Fruit fly (Drosophila melanogaster) whole organism, embryonic: ENCODE data around the gene CG7362.

Experiments
- ATbp ChIP-seq: fragments of 200-800 bp; sonication (Bioruptor generic); optimal IDR thresholded peaks from 2 replicates; lab custom pipeline; 2017; ENCODE audit warnings: missing biosample characterization, mild to moderate bottlenecking, missing genetic modification characterization, missing genetic modification reagents
- Blimp-1 ChIP-seq: fragments of 200-800 bp; sonication (Bioruptor generic); optimal IDR thresholded peaks from 3 replicates; lab custom pipeline; 2018; ENCODE audit warnings: missing biosample characterization, missing genetic modification characterization, mild to moderate bottlenecking, moderate library complexity, missing genetic modification reagents
- CG10321 ChIP-seq: fragments of 200-800 bp; sonication (Bioruptor generic); IDR thresholded peaks from 2 replicates; pipeline ENCODE4 v1.3.6; 2022; ENCODE audit warnings: missing biosample characterization, missing genetic modification characterization
- CG11093 ChIP-seq: fragments of 200-800 bp; sonication (Bioruptor generic); IDR thresholded peaks from 3 replicates; pipeline ENCODE4 v1.3.6; 2022; ENCODE audit warnings: missing biosample characterization, missing genetic modification characterization
- CG11398 ChIP-seq: fragments of 200-800 bp; sonication (Bioruptor generic); optimal IDR thresholded peaks from 2 replicates; lab custom pipeline; 2016; ENCODE audit warnings: missing biosample characterization, missing genetic modification characterization
- CG12942 ChIP-seq: fragments of 200-800 bp; sonication (Bioruptor generic); optimal IDR thresholded peaks from 3 replicates; lab custom pipeline; 2016; ENCODE audit warnings: missing biosample characterization, missing genetic modification characterization
- CG14014 ChIP-seq: fragments of 200-800 bp; sonication (Bioruptor generic); IDR thresholded peaks from 2 replicates; pipeline ENCODE4 v1.3.6; 2022; ENCODE audit warnings: missing biosample characterization, missing genetic modification characterization
- CG14860 ChIP-seq: fragments of 200-800 bp; sonication (Bioruptor generic); IDR thresholded peaks from 3 replicates; pipeline ENCODE4 v1.3.6; 2022; ENCODE audit warnings: missing biosample characterization, missing genetic modification characterization; ENCODE audit not compliant: partially characterized antibody
- CG17328 ChIP-seq: fragments of 200-800 bp; sonication (Bioruptor generic); IDR thresholded peaks from 2 replicates; pipeline ENCODE4 v1.3.6; 2022; ENCODE audit warnings: missing biosample characterization, missing genetic modification characterization
- CG18599 ChIP-seq: fragments of 200-800 bp; sonication (Bioruptor generic); optimal IDR thresholded peaks from 3 replicates; lab custom pipeline; 2017; ENCODE audit warnings: missing biosample characterization, missing genetic modification characterization, mild to moderate bottlenecking, moderate library complexity, missing genetic modification reagents
- CG2678 ChIP-seq: fragments of 200-800 bp; sonication (Bioruptor generic); optimal IDR thresholded peaks from 3 replicates; lab custom pipeline; 2019; ENCODE audit warnings: missing biosample characterization, mild to moderate bottlenecking, missing genetic modification characterization, moderate library complexity
- CG33557 ChIP-seq: fragments of 200-800 bp; sonication (Bioruptor generic); optimal IDR thresholded peaks from 2 replicates; lab custom pipeline; 2019; ENCODE audit warnings: missing biosample characterization, mild to moderate bottlenecking, missing genetic modification characterization, moderate library complexity
- CG3995 ChIP-seq: fragments of 200-800 bp; sonication (Bioruptor generic); optimal IDR thresholded peaks from 3 replicates; lab custom pipeline; 2016; ENCODE audit warnings: missing biosample characterization, missing genetic modification characterization
- CG4820 ChIP-seq: fragments of 200-800 bp; sonication (Bioruptor generic); optimal IDR thresholded peaks from 3 replicates; lab custom pipeline; 2016; ENCODE audit warnings: missing biosample characterization, missing genetic modification characterization
- CG5180 ChIP-seq: fragments of 200-800 bp; sonication (Bioruptor generic); optimal IDR thresholded peaks from 3 replicates; lab custom pipeline; 2017; ENCODE audit warnings: missing biosample characterization, missing genetic modification characterization, mild to moderate bottlenecking, moderate library complexity, missing genetic modification reagents
- CG7987 ChIP-seq: fragments of 200-800 bp; sonication (Bioruptor generic); optimal IDR thresholded peaks from 2 replicates; lab custom pipeline; 2018; ENCODE audit warnings: missing biosample characterization, mild to moderate bottlenecking, missing genetic modification characterization, moderate library complexity
- CG9215 ChIP-seq: fragments of 200-800 bp; sonication (Bioruptor generic); IDR thresholded peaks from 2 replicates; pipeline ENCODE4 v1.3.6; 2022; ENCODE audit warnings: missing biosample characterization, missing genetic modification characterization
- CG9932 ChIP-seq: fragments of 200-800 bp; sonication (Bioruptor generic); IDR thresholded peaks from 2 replicates; pipeline ENCODE4 v1.3.6; 2022; ENCODE audit warnings: missing biosample characterization, missing genetic modification characterization
- Dip3 ChIP-seq: fragments of 200-800 bp; sonication (Bioruptor generic); optimal IDR thresholded peaks from 3 replicates; lab custom pipeline; 2016; ENCODE audit warnings: missing biosample characterization, missing genetic modification characterization
- Doc2 ChIP-seq: fragments of 200-800 bp; sonication (Bioruptor generic); IDR thresholded peaks from 2 replicates; pipeline ENCODE4 v1.3.6; 2022; ENCODE audit warnings: missing biosample characterization, missing genetic modification characterization
- Eip74EF ChIP-seq, 2 experiments: fragments of 200-800 bp in 1 of 2; fragments of >200 bp in 1 of 2; sonication (Bioruptor generic) in 1 of 2; optimal IDR thresholded peaks; 2 replicates each; lab custom pipeline; 2017 to 2019; ENCODE audit warnings: missing biosample characterization in 2 of 2, missing genetic modification characterization in 2 of 2, mild to moderate bottlenecking in 1 of 2, moderate library complexity in 1 of 2
- Fer2 ChIP-seq: fragments of 200-800 bp; sonication (Bioruptor generic); optimal IDR thresholded peaks from 2 replicates; lab custom pipeline; 2018; ENCODE audit warnings: missing biosample characterization, mild to moderate bottlenecking, missing genetic modification characterization, moderate library complexity
- Hr51 ChIP-seq, 2 experiments: fragments of 200-800 bp; sonication (Bioruptor generic); optimal IDR thresholded peaks; 2 replicates in 1 of 2; 3 replicates in 1 of 2; lab custom pipeline; 2016 to 2018; ENCODE audit warnings: missing biosample characterization in 2 of 2, missing genetic modification characterization in 2 of 2, mild to moderate bottlenecking in 1 of 2, moderate library complexity in 1 of 2
- Med ChIP-seq: fragments of 200-800 bp; sonication (Bioruptor generic); peaks from one replicate; lab custom pipeline; 2016; ENCODE audit warnings: missing biosample characterization, missing genetic modification characterization, mild to moderate bottlenecking, inconsistent platforms, moderate library complexity
- Nf-YC ChIP-seq: fragments of 200-800 bp; optimal IDR thresholded peaks from 3 replicates; lab custom pipeline; 2019; ENCODE audit warnings: missing biosample characterization, mild to moderate bottlenecking, missing genetic modification characterization, moderate library complexity
- TFAM ChIP-seq: fragments of 200-800 bp; sonication (Bioruptor generic); optimal IDR thresholded peaks from 2 replicates; lab custom pipeline; 2017; ENCODE audit warnings: missing biosample characterization, missing genetic modification characterization, inconsistent platforms
- al ChIP-seq: fragments of 200-800 bp; sonication (Bioruptor generic); IDR thresholded peaks from 2 replicates; pipeline ENCODE4 v1.3.6; 2022; ENCODE audit warnings: missing biosample characterization, missing genetic modification characterization
- aop ChIP-seq: fragments of 200-800 bp; sonication (Bioruptor generic); IDR thresholded peaks from 2 replicates; pipeline ENCODE4 v1.3.6; 2022; ENCODE audit warnings: missing biosample characterization, missing genetic modification characterization
- ara ChIP-seq: fragments of 200-800 bp; sonication (Bioruptor generic); IDR thresholded peaks from 2 replicates; pipeline ENCODE4 v1.3.6; 2022; ENCODE audit warnings: missing biosample characterization, missing genetic modification characterization
- bcd ChIP-seq: fragments of 200-800 bp; sonication (Bioruptor generic); optimal IDR thresholded peaks from 2 replicates; lab custom pipeline; 2017; ENCODE audit warnings: missing biosample characterization, mild to moderate bottlenecking, missing genetic modification characterization
- chinmo ChIP-seq: fragments of 200-800 bp; sonication (Bioruptor generic); IDR thresholded peaks from 4 replicates; pipeline ENCODE4 v1.3.6; 2022; ENCODE audit warnings: missing biosample characterization, missing genetic modification characterization; ENCODE audit not compliant: partially characterized antibody
- esg ChIP-seq: fragments of 200-800 bp; sonication (Bioruptor generic); conservative IDR thresholded peaks from 2 replicates; pipeline ENCODE4 v1.3.6; 2022; ENCODE audit warnings: missing biosample characterization, missing genetic modification characterization
- eve ChIP-seq, 2 experiments: fragments of >200 bp; optimal IDR thresholded peaks; 2 replicates each; lab custom pipeline; 2017; ENCODE audit warnings: missing biosample characterization in 2 of 2, missing genetic modification characterization in 2 of 2
- inv ChIP-seq: fragments of 200-800 bp; sonication (Bioruptor generic); IDR thresholded peaks from 2 replicates; pipeline ENCODE4 v1.3.6; 2022; ENCODE audit warnings: missing biosample characterization, missing genetic modification characterization; ENCODE audit not compliant: partially characterized antibody
- knrl ChIP-seq: fragments of 200-800 bp; sonication (Bioruptor generic); IDR thresholded peaks from 3 replicates; pipeline ENCODE4 v1.3.6; 2022; ENCODE audit warnings: missing biosample characterization, missing genetic modification characterization; ENCODE audit not compliant: partially characterized antibody
- luna ChIP-seq: fragments of 200-800 bp; sonication (Bioruptor generic); optimal IDR thresholded peaks from 2 replicates; lab custom pipeline; 2016; ENCODE audit warnings: missing biosample characterization, missing genetic modification characterization
- mam ChIP-seq: fragments of 200-800 bp; sonication (Bioruptor generic); optimal IDR thresholded peaks from 3 replicates; lab custom pipeline; 2016; ENCODE audit warnings: missing biosample characterization, missing genetic modification characterization
- nerfin-2 ChIP-seq: fragments of 200-800 bp; sonication (Bioruptor generic); IDR thresholded peaks from 2 replicates; pipeline ENCODE4 v1.3.6; 2022; ENCODE audit warnings: missing biosample characterization, missing genetic modification characterization; ENCODE audit not compliant: partially characterized antibody
- onecut ChIP-seq: fragments of 200-800 bp; sonication (Bioruptor generic); IDR thresholded peaks from 2 replicates; pipeline ENCODE4 v1.3.6; 2022; ENCODE audit warnings: missing biosample characterization, missing genetic modification characterization
- otp ChIP-seq: fragments of 200-800 bp; sonication (Bioruptor generic); IDR thresholded peaks from 3 replicates; pipeline ENCODE4, ENCODE4 v1.3.6; 2022; ENCODE audit warnings: missing biosample characterization, missing genetic modification characterization
- pb ChIP-seq: fragments of 200-800 bp; sonication (Bioruptor generic); optimal IDR thresholded peaks from 3 replicates; lab custom pipeline; 2016; ENCODE audit warnings: missing biosample characterization, missing genetic modification characterization
- prd ChIP-seq, 3 experiments: fragments of >200 bp in 2 of 3; fragments of 200-800 bp in 1 of 3; sonication (Bioruptor generic) in 1 of 3; optimal IDR thresholded peaks in 2 of 3; IDR thresholded peaks in 1 of 3; 2 replicates in 2 of 3; 3 replicates in 1 of 3; pipeline versions ENCODE4 v1.3.6 to Lab custom; 2017 to 2022; ENCODE audit warnings: missing biosample characterization in 1 of 3, missing genetic modification characterization in 1 of 3
- sc ChIP-seq, 3 experiments: fragments of >200 bp in 2 of 3; fragments of 200-800 bp in 1 of 3; sonication (Bioruptor generic) in 1 of 3; optimal IDR thresholded peaks; 2 replicates in 2 of 3; 3 replicates in 1 of 3; lab custom pipeline; 2017; ENCODE audit warnings: mild to moderate bottlenecking in 1 of 3, missing biosample characterization in 1 of 3, missing genetic modification characterization in 1 of 3, missing genetic modification reagents in 1 of 3
- sisA ChIP-seq: fragments of 200-800 bp; sonication (Bioruptor generic); IDR thresholded peaks from 2 replicates; pipeline ENCODE4 v1.3.6; 2022; ENCODE audit warnings: missing biosample characterization, missing genetic modification characterization
- stc ChIP-seq: fragments of 200-800 bp; sonication (Bioruptor generic); IDR thresholded peaks from 2 replicates; pipeline ENCODE4 v1.3.6; 2022; ENCODE audit warnings: missing biosample characterization, missing genetic modification characterization
- tin ChIP-seq: fragments of 200-800 bp; sonication (Bioruptor generic); optimal IDR thresholded peaks from 3 replicates; lab custom pipeline; 2016; ENCODE audit warnings: missing biosample characterization, missing genetic modification characterization
- tna ChIP-seq: fragments of 200-800 bp; sonication (Bioruptor generic); IDR thresholded peaks from 2 replicates; pipeline ENCODE4 v1.3.6; 2022; ENCODE audit warnings: missing biosample characterization, missing genetic modification characterization; ENCODE audit not compliant: partially characterized antibody
- wor ChIP-seq: fragments of 200-800 bp; sonication (Bioruptor generic); IDR thresholded peaks from 2 replicates; pipeline ENCODE4 v1.3.6; 2022; ENCODE audit warnings: missing biosample characterization, missing genetic modification characterization
- yki ChIP-seq: fragments of >200 bp; optimal IDR thresholded peaks from 3 replicates; lab custom pipeline; 2018

CG7362 gene

DNA sequence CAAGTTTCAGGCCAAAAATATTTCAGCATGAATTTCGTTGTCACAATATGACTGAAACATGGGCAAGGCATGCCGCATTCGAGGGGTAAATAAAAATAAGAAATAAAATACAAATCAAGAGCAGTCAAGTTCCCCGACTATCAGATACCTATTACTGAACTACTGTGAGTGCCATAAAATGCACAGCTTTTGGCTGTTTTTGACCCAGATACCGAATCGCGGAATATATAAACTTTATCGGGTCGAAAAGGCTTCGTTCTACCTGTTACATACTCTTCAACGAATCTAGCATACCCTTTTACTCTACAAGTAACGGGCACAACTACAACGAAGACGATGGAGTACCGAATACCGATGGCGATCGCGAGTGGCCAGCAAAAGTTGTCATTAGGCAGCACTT, 47.4 kb downstream of the CG7362 start (continued):
- peak; percentile 72; the same call in 2 of the 3 replicates for TF ChIP-seq CG11093
- TF ChIP-seq CG11398: no peak
- TF ChIP-seq bcd: no peak
- TF ChIP-seq tna (GFP tag; lab: Robert Waterston, UW): peak; percentile 86
- TF ChIP-seq eve (GFP tag; optimal IDR thresholded peaks at IDR 0.05; lab: Kevin White, UChicago): peak in 1 of 2 experiments; percentile 50
- TF ChIP-seq tin: peak; percentile 23
- peak; percentile 84 for TF ChIP-seq CG14014 (GFP tag; lab: Robert Waterston, UW)
- TF ChIP-seq CG33557 (GFP tag; lab: Kevin White, UChicago): no peak
- peak; percentile 95 for TF ChIP-seq Med
- TF ChIP-seq yki (lab: Kevin White, UChicago): no peak
- TF ChIP-seq stc (GFP tag; lab: Robert Waterston, UW): peak; percentile 79
- peak; percentile 76 for TF ChIP-seq mam (GFP tag; lab: Kevin White, UChicago)
- peak; percentile 63 for TF ChIP-seq CG18599 (GFP tag; lab: Kevin White, UChicago)
- TF ChIP-seq pb (GFP tag; lab: Kevin White, UChicago): peak; percentile 13
- TF ChIP-seq TFAM (GFP tag; lab: Kevin White, UChicago): no peak
- TF ChIP-seq CG9215: peak; percentile 52; the same call in 1 of the 2 replicates
- peak; percentile 72 for TF ChIP-seq ara (GFP tag; lab: Robert Waterston, UW)
- TF ChIP-seq prd (optimal IDR thresholded peaks at IDR 0.05; lab: Kevin White, UChicago): no peak
- TF ChIP-seq prd (GFP tag; IDR thresholded peaks at IDR 0.05; lab: Robert Waterston, UW): peak; percentile 82
- TF ChIP-seq Eip74EF (GFP tag; optimal IDR thresholded peaks at IDR 0.05; lab: Kevin White, UChicago): no peak
- TF ChIP-seq CG5180 (GFP tag; lab: Kevin White, UChicago): peak; percentile 20
- TF ChIP-seq sisA (GFP tag; lab: Robert Waterston, UW): peak; percentile 72
- peak; percentile 13 for TF ChIP-seq Blimp-1 (GFP tag; lab: Kevin White, UChicago)
- peak; percentile 74 for TF ChIP-seq al
- peak; percentile 70; the same call in 2 of the 3 replicates for TF ChIP-seq otp (GFP tag; lab: Robert Waterston, UW)
- TF ChIP-seq chinmo (GFP tag; lab: Robert Waterston, UW): peak; percentile 77; the same call in 3 of the 4 replicates
- TF ChIP-seq CG9932 (GFP tag; lab: Robert Waterston, UW): peak; percentile 84
- TF ChIP-seq Fer2 (tag; lab: Kevin White, UChicago): no peak
- TF ChIP-seq CG12942 (GFP tag; lab: Kevin White, UChicago): no peak
- TF ChIP-seq ATbp: no peak
- TF ChIP-seq luna: no peak
- TF ChIP-seq onecut: peak; percentile 36
- peak; percentile 46; the same call in 1 of the 2 replicates for TF ChIP-seq aop (GFP tag; lab: Robert Waterston, UW)
- TF ChIP-seq CG10321: 0 out of 2 replicates have a peak, but pooled peaks have one; percentile 31
- TF ChIP-seq Hr51 (GFP tag; optimal IDR thresholded peaks at IDR 0.05; lab: Kevin White, UChicago): peak; percentile 50 to 54
- TF ChIP-seq inv (GFP tag; lab: Robert Waterston, UW): peak; percentile 47; the same call in 1 of the 2 replicates
- peak; percentile 28; the same call in 1 of the 3 replicates for TF ChIP-seq knrl
- TF ChIP-seq Doc2 (GFP tag; lab: Robert Waterston, UW): no peak
- peak; percentile 80 for TF ChIP-seq CG14860 (GFP tag; lab: Robert Waterston, UW)
- TF ChIP-seq esg: peak; percentile 52
- peak; percentile 14 for TF ChIP-seq CG3995 (GFP tag; lab: Kevin White, UChicago)
- TF ChIP-seq CG17328: peak; percentile 67
- no peak for TF ChIP-seq CG7987 (GFP tag; lab: Kevin White, UChicago)
- TF ChIP-seq wor (GFP tag; lab: Robert Waterston, UW): peak; percentile 49
- no peak for TF ChIP-seq Nf-YC (tag; lab: Kevin White, UChicago)
- peak; percentile 68 for TF ChIP-seq CG2678 (tag; lab: Kevin White, UChicago)
- TF ChIP-seq Dip3 (GFP tag; lab: Kevin White, UChicago): peak; percentile 59
- TF ChIP-seq CG4820 (GFP tag; lab: Kevin White, UChicago): peak; percentile 16
- TF ChIP-seq sc (optimal IDR thresholded peaks at IDR 0.05; lab: Kevin White, UChicago): no peak
- TF ChIP-seq sc (GFP tag; optimal IDR thresholded peaks at IDR 0.05; lab: Kevin White, UChicago): no peak
- TF ChIP-seq nerfin-2 (GFP tag; lab: Robert Waterston, UW): peak; percentile 76
